Fruit fly (Drosophila melanogaster) whole organism, embryonic: ENCODE results near the gene CG8507.
A peak's percentile ranks its signal among the peaks of the same experiment; 100 is the strongest.

ENCODE experiments used
- Adf1 ChIP-seq: fragments of 200-800 bp; sonication (Bioruptor generic); IDR thresholded peaks from 2 replicates; pipeline ENCODE4 v1.3.6; 2022; ENCODE audit warnings: missing biosample characterization, missing genetic modification characterization
- Awh ChIP-seq: fragments of 200-800 bp; sonication (Bioruptor generic); IDR thresholded peaks from 2 replicates; pipeline ENCODE4, ENCODE4 v1.3.6; 2022; ENCODE audit warnings: missing biosample characterization, missing genetic modification characterization
- CG12104 ChIP-seq: fragments of 200-800 bp; sonication (Bioruptor generic); optimal IDR thresholded peaks from 3 replicates; lab custom pipeline; 2016; ENCODE audit warnings: missing biosample characterization, missing genetic modification characterization
- CG12219 ChIP-seq: fragments of 200-800 bp; sonication (Bioruptor generic); optimal IDR thresholded peaks from 3 replicates; lab custom pipeline; 2018; ENCODE audit warnings: missing biosample characterization, mild to moderate bottlenecking, missing genetic modification characterization
- CG12659 ChIP-seq: fragments of 200-800 bp; sonication (Bioruptor generic); optimal IDR thresholded peaks from 3 replicates; lab custom pipeline; 2017; ENCODE audit warnings: mild to moderate bottlenecking, missing biosample characterization, missing genetic modification reagents, missing genetic modification characterization
- CG13287 ChIP-seq: fragments of 200-800 bp; sonication (Bioruptor generic); IDR thresholded peaks from 2 replicates; pipeline ENCODE4 v1.3.6; 2022; ENCODE audit warnings: missing biosample characterization, missing genetic modification characterization; ENCODE audit not compliant: partially characterized antibody
- CG13894 ChIP-seq: fragments of 200-800 bp; sonication (Bioruptor generic); optimal IDR thresholded peaks from 3 replicates; lab custom pipeline; 2018; ENCODE audit warnings: missing biosample characterization, mild to moderate bottlenecking, missing genetic modification characterization, moderate library complexity
- CG15073 ChIP-seq: fragments of 200-800 bp; sonication (Bioruptor generic); optimal IDR thresholded peaks from 2 replicates; lab custom pipeline; 2016; ENCODE audit warnings: missing biosample characterization, missing genetic modification characterization
- CG15514 ChIP-seq: fragments of 200-800 bp; sonication (Bioruptor generic); optimal IDR thresholded peaks from 3 replicates; lab custom pipeline; 2017; ENCODE audit warnings: missing biosample characterization, missing genetic modification characterization, mild to moderate bottlenecking, moderate library complexity, missing genetic modification reagents
- CG17612 ChIP-seq: fragments of 200-800 bp; sonication (Bioruptor generic); IDR thresholded peaks from 2 replicates; pipeline ENCODE4 v1.3.6; 2022; ENCODE audit warnings: missing biosample characterization, missing genetic modification characterization
- CG3281 ChIP-seq: fragments of 200-800 bp; sonication (Bioruptor generic); optimal IDR thresholded peaks from 3 replicates; lab custom pipeline; 2017; ENCODE audit warnings: missing biosample characterization, mild to moderate bottlenecking, missing genetic modification characterization
- CG34224 ChIP-seq: fragments of 200-800 bp; sonication (Bioruptor generic); IDR thresholded peaks from 3 replicates; pipeline ENCODE4 v1.3.6; 2022; ENCODE audit warnings: missing biosample characterization, missing genetic modification characterization; ENCODE audit not compliant: partially characterized antibody
- CG34422 ChIP-seq: fragments of 200-800 bp; sonication (Bioruptor generic); IDR thresholded peaks from 3 replicates; pipeline ENCODE4 v1.3.6; 2022; ENCODE audit warnings: missing biosample characterization, missing genetic modification characterization
- CG6175 ChIP-seq: fragments of 200-800 bp; sonication (Bioruptor generic); IDR thresholded peaks from 3 replicates; pipeline ENCODE4 v1.3.6; 2022; ENCODE audit warnings: missing biosample characterization, missing genetic modification characterization
- CG7745 ChIP-seq: fragments of 200-800 bp; sonication (Bioruptor generic); optimal IDR thresholded peaks from 2 replicates; lab custom pipeline; 2018; ENCODE audit warnings: missing biosample characterization, mild to moderate bottlenecking, missing genetic modification characterization, moderate library complexity
- CG7987 ChIP-seq: fragments of 200-800 bp; sonication (Bioruptor generic); optimal IDR thresholded peaks from 2 replicates; lab custom pipeline; 2018; ENCODE audit warnings: missing biosample characterization, mild to moderate bottlenecking, missing genetic modification characterization, moderate library complexity
- CG9876 ChIP-seq: fragments of 200-800 bp; sonication (Bioruptor generic); optimal IDR thresholded peaks from 2 replicates; lab custom pipeline; 2016; ENCODE audit warnings: missing biosample characterization, missing genetic modification characterization
- CTCF ChIP-seq: fragments of 200-800 bp; sonication (Bioruptor generic); optimal IDR thresholded peaks from 2 replicates; lab custom pipeline; 2017; ENCODE audit warnings: missing biosample characterization, mild to moderate bottlenecking, missing genetic modification characterization, moderate library complexity
- D19A ChIP-seq: fragments of 200-800 bp; optimal IDR thresholded peaks from 3 replicates; lab custom pipeline; 2019; ENCODE audit warnings: missing biosample characterization, mild to moderate bottlenecking, missing genetic modification characterization, moderate library complexity
- Dp ChIP-seq: fragments of 200-800 bp; sonication (Bioruptor generic); optimal IDR thresholded peaks from 2 replicates; lab custom pipeline; 2018; ENCODE audit warnings: missing biosample characterization, mild to moderate bottlenecking, missing genetic modification characterization, moderate library complexity
- Ets65A ChIP-seq: fragments of 200-800 bp; sonication (Bioruptor generic); peaks from one replicate; lab custom pipeline; 2016; ENCODE audit warnings: missing biosample characterization, missing genetic modification characterization
- Ets97D ChIP-seq: fragments of 200-800 bp; sonication (Bioruptor generic); optimal IDR thresholded peaks from 3 replicates; lab custom pipeline; 2016; ENCODE audit warnings: missing biosample characterization, missing genetic modification characterization
- HLH4C ChIP-seq: fragments of 200-800 bp; sonication (Bioruptor generic); IDR thresholded peaks from 3 replicates; pipeline ENCODE4 v1.3.6; 2022; ENCODE audit warnings: missing biosample characterization, missing genetic modification characterization; ENCODE audit not compliant: partially characterized antibody
- Hmr ChIP-seq: fragments of 200-800 bp; sonication (Bioruptor generic); optimal IDR thresholded peaks from 3 replicates; lab custom pipeline; 2017; ENCODE audit warnings: mild to moderate bottlenecking, missing biosample characterization, missing genetic modification reagents, missing genetic modification characterization
- MBD-R2 ChIP-seq: fragments of 200-800 bp; sonication (Bioruptor generic); IDR thresholded peaks from 2 replicates; pipeline ENCODE4 v1.3.6; 2022; ENCODE audit warnings: missing biosample characterization, missing genetic modification characterization
- MESR4 ChIP-seq: fragments of 200-800 bp; sonication (Bioruptor generic); optimal IDR thresholded peaks from 2 replicates; lab custom pipeline; 2018; ENCODE audit warnings: missing biosample characterization, mild to moderate bottlenecking, missing genetic modification characterization, moderate library complexity
- Mad ChIP-seq: fragments of 200-800 bp; sonication (Bioruptor generic); optimal IDR thresholded peaks from 2 replicates; lab custom pipeline; 2016; ENCODE audit warnings: missing biosample characterization, missing genetic modification characterization
- NFAT ChIP-seq: fragments of 200-800 bp; sonication (Bioruptor generic); IDR thresholded peaks from 2 replicates; pipeline ENCODE4 v1.3.6; 2022; ENCODE audit warnings: missing biosample characterization, missing genetic modification characterization
- Ptx1 ChIP-seq: fragments of 200-800 bp; sonication (Bioruptor generic); IDR thresholded peaks from 2 replicates; pipeline ENCODE4 v1.3.6; 2022; ENCODE audit warnings: missing biosample characterization, missing genetic modification characterization
- Six4 ChIP-seq: fragments of 200-800 bp; sonication (Bioruptor generic); optimal IDR thresholded peaks from 2 replicates; lab custom pipeline; 2016; ENCODE audit warnings: missing biosample characterization, missing genetic modification characterization
- YL-1 ChIP-seq: fragments of 200-800 bp; sonication (Bioruptor generic); optimal IDR thresholded peaks from 3 replicates; lab custom pipeline; 2017; ENCODE audit warnings: missing biosample characterization, mild to moderate bottlenecking, missing genetic modification characterization
- amos ChIP-seq: fragments of 200-800 bp; sonication (Bioruptor generic); IDR thresholded peaks from 2 replicates; pipeline ENCODE4 v1.3.6; 2022; ENCODE audit warnings: missing biosample characterization, missing genetic modification characterization; ENCODE audit not compliant: partially characterized antibody
- bab2 ChIP-seq: fragments of 200-800 bp; sonication (Bioruptor generic); optimal IDR thresholded peaks from 2 replicates; lab custom pipeline; 2016; ENCODE audit warnings: missing biosample characterization, missing genetic modification characterization
- bbx ChIP-seq: fragments of 200-800 bp; sonication (Bioruptor generic); IDR thresholded peaks from 2 replicates; pipeline ENCODE4 v1.3.6; 2022; ENCODE audit warnings: missing biosample characterization, missing genetic modification characterization; ENCODE audit not compliant: partially characterized antibody
- bigmax ChIP-seq: fragments of 200-800 bp; sonication (Bioruptor generic); optimal IDR thresholded peaks from 2 replicates; lab custom pipeline; 2018; ENCODE audit warnings: missing biosample characterization, mild to moderate bottlenecking, missing genetic modification characterization
- dm ChIP-seq: fragments of 200-800 bp; sonication (Bioruptor generic); optimal IDR thresholded peaks from 3 replicates; lab custom pipeline; 2016; ENCODE audit warnings: missing biosample characterization, missing genetic modification characterization
- ftz-f1 ChIP-seq: fragments of 200-800 bp; sonication (Bioruptor generic); optimal IDR thresholded peaks from 2 replicates; lab custom pipeline; 2016; ENCODE audit warnings: missing biosample characterization, missing genetic modification characterization
- grn ChIP-seq: fragments of 200-800 bp; sonication (Bioruptor generic); optimal IDR thresholded peaks from 3 replicates; lab custom pipeline; 2017; ENCODE audit warnings: missing biosample characterization, missing genetic modification characterization
- gt ChIP-seq: fragments of 200-800 bp; sonication (Bioruptor generic); IDR thresholded peaks from 2 replicates; pipeline ENCODE4 v1.3.6; 2022; ENCODE audit warnings: missing biosample characterization, missing genetic modification characterization
- ken ChIP-seq: fragments of 200-800 bp; sonication (Bioruptor generic); IDR thresholded peaks from 3 replicates; pipeline ENCODE4 v1.3.6; 2022; ENCODE audit warnings: missing biosample characterization, missing genetic modification characterization
- lov ChIP-seq, 2 experiments: fragments of 200-800 bp in 1 of 2; fragments of >200 bp in 1 of 2; sonication (Bioruptor generic) in 1 of 2; IDR thresholded peaks in 1 of 2; optimal IDR thresholded peaks in 1 of 2; 2 replicates in 1 of 2; 3 replicates in 1 of 2; pipeline versions ENCODE4 v1.3.6 to Lab custom; 2017 to 2022; ENCODE audit warnings: missing biosample characterization in 1 of 2, missing genetic modification characterization in 1 of 2
- pnt ChIP-seq: fragments of 200-800 bp; sonication (Bioruptor generic); optimal IDR thresholded peaks from 3 replicates; lab custom pipeline; 2016; ENCODE audit warnings: missing biosample characterization, missing genetic modification characterization
- pzg ChIP-seq: fragments of 200-800 bp; sonication (Bioruptor generic); optimal IDR thresholded peaks from 3 replicates; lab custom pipeline; 2018; ENCODE audit warnings: missing biosample characterization, mild to moderate bottlenecking, missing genetic modification characterization, moderate library complexity
- sens ChIP-seq: fragments of 200-800 bp; sonication (Bioruptor generic); peaks from one replicate; lab custom pipeline; 2016; ENCODE audit warnings: missing biosample characterization, missing genetic modification characterization
- seq ChIP-seq: fragments of 200-800 bp; sonication (Bioruptor generic); IDR thresholded peaks from 2 replicates; pipeline ENCODE4 v1.3.6; 2022; ENCODE audit warnings: missing biosample characterization, missing genetic modification characterization
- sna ChIP-seq: fragments of 200-800 bp; sonication (Bioruptor generic); IDR thresholded peaks from 2 replicates; pipeline ENCODE4 v1.3.6; 2022; ENCODE audit warnings: missing biosample characterization, missing genetic modification characterization; ENCODE audit not compliant: partially characterized antibody
- tx ChIP-seq: fragments of 200-800 bp; sonication (Bioruptor generic); optimal IDR thresholded peaks from 2 replicates; lab custom pipeline; 2016; ENCODE audit warnings: missing biosample characterization, missing genetic modification characterization
- unc-4 ChIP-seq: fragments of 200-800 bp; sonication (Bioruptor generic); IDR thresholded peaks from 2 replicates; pipeline ENCODE4 v1.3.6; 2022; ENCODE audit warnings: missing biosample characterization, missing genetic modification characterization; ENCODE audit not compliant: partially characterized antibody

CG8507 gene

DNA sequence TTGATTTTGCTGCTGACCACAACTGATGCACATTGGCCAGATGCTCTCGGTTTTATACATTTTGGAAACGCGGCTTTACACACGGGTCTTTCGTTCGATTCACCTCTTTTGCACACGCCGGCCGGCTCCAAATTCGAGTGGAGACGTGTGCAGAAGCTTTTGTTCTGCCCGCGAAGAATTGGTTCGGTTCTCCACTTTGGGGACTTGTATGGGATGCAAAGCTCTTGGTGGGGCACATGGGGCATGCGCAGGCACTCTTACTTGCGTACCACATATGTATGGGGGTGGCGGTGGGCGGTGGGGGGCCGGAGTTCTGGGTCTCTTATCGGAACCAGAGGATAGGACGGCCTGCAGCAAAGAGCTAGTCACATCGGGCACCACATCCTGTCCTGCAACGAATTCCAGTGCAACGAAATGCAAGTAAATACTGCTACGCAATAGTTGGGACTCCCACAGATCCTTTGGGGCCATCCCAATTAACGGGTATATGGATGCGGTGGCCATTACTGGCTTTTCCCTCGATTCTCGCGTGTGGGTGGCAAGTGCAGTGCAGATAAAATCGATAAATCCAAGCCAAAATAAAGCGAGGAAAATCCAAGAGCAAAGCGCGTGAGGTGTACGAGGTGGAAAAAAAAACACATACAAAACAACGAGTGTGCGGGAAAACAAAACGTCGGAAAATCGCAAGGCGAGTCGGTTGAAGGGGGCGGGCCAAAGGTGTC is 6.8 kb upstream of the CG8507 start, which contains the start of the genes MtnA and CG8500 (continued):
- TF ChIP-seq Awh (GFP tag; lab: Robert Waterston, UW), result no peak
- no peak for TF ChIP-seq bab2 (GFP tag; lab: Kevin White, UChicago)
- no peak for TF ChIP-seq bbx (GFP tag; lab: Robert Waterston, UW)
- peak; percentile 30 for TF ChIP-seq CG7987
- 0 out of 3 replicates have a peak, but pooled peaks have one; percentile 24 for TF ChIP-seq HLH4C (GFP tag; lab: Robert Waterston, UW)
- TF ChIP-seq NFAT (GFP tag; lab: Robert Waterston, UW), result no peak
- TF ChIP-seq YL-1, result no peak
- TF ChIP-seq Ets97D (GFP tag; lab: Kevin White, UChicago), result no peak
- TF ChIP-seq sens (GFP tag; lab: Kevin White, UChicago), result peak; percentile 33
- TF ChIP-seq gt, result no peak
- no peak for TF ChIP-seq CG12219 (GFP tag; lab: Kevin White, UChicago)
- no peak for TF ChIP-seq CG15073 (GFP tag; lab: Kevin White, UChicago)
- TF ChIP-seq CTCF, result peak; percentile 64
- TF ChIP-seq Dp (GFP tag; lab: Kevin White, UChicago), result peak; percentile 64
- TF ChIP-seq CG17612 (GFP tag; lab: Robert Waterston, UW), result no peak
- TF ChIP-seq CG15514 (GFP tag; lab: Kevin White, UChicago), result peak; percentile 96
- no peak for TF ChIP-seq CG7745
- TF ChIP-seq CG13894 (tag; lab: Kevin White, UChicago), result peak; percentile 26
- no peak for TF ChIP-seq lov (optimal IDR thresholded peaks at IDR 0.05; lab: Kevin White, UChicago)
- 0 out of 3 replicates have a peak, but pooled peaks have one; percentile 19 for TF ChIP-seq lov (GFP tag; IDR thresholded peaks at IDR 0.05; lab: Robert Waterston, UW)
- peak; percentile 51 for TF ChIP-seq CG13287
- TF ChIP-seq Ptx1 (GFP tag; lab: Robert Waterston, UW), result 0 out of 2 replicates have a peak, but pooled peaks have one; percentile 12
- peak; percentile 79 for TF ChIP-seq Hmr
- TF ChIP-seq CG3281 (GFP tag; lab: Kevin White, UChicago), result peak; percentile 8
- TF ChIP-seq pzg (GFP tag; lab: Kevin White, UChicago), result peak; percentile 67
- TF ChIP-seq CG34422, result peak; percentile 75; the same call in 2 of the 3 replicates
- TF ChIP-seq MBD-R2 (GFP tag; lab: Robert Waterston, UW), result peak; percentile 55; the same call in 1 of the 2 replicates
- no peak for TF ChIP-seq CG12104 (GFP tag; lab: Kevin White, UChicago)
- no peak for TF ChIP-seq D19A (tag; lab: Kevin White, UChicago)
- TF ChIP-seq seq, result peak; percentile 31; the same call in 1 of the 2 replicates
- no peak for TF ChIP-seq tx (GFP tag; lab: Kevin White, UChicago)
- TF ChIP-seq CG9876 (GFP tag; lab: Kevin White, UChicago), result no peak
- TF ChIP-seq amos, result peak; percentile 44; the same call in 1 of the 2 replicates
- peak; percentile 45; the same call in 1 of the 2 replicates for TF ChIP-seq Adf1 (GFP tag; lab: Robert Waterston, UW)
- TF ChIP-seq MESR4 (GFP tag; lab: Kevin White, UChicago), result peak; percentile 23
- peak; percentile 78; the same call in 2 of the 3 replicates for TF ChIP-seq CG6175
- TF ChIP-seq Ets65A (GFP tag; lab: Kevin White, UChicago), result peak; percentile 77
- peak; percentile 20 for TF ChIP-seq CG12659 (GFP tag; lab: Kevin White, UChicago)
- 0 out of 3 replicates have a peak, but pooled peaks have one; percentile 31 for TF ChIP-seq ken
- no peak for TF ChIP-seq grn (GFP tag; lab: Kevin White, UChicago)
- peak; percentile 3 for TF ChIP-seq dm
- TF ChIP-seq ftz-f1 (GFP tag; lab: Kevin White, UChicago), result no peak
- TF ChIP-seq sna (GFP tag; lab: Robert Waterston, UW), result no peak
- 0 out of 2 replicates have a peak, but pooled peaks have one; percentile 28 for TF ChIP-seq unc-4 (GFP tag; lab: Robert Waterston, UW)
- TF ChIP-seq Six4 (GFP tag; lab: Kevin White, UChicago), result no peak
- peak; percentile 12 for TF ChIP-seq bigmax (GFP tag; lab: Kevin White, UChicago)
- TF ChIP-seq Mad, result no peak
- no peak for TF ChIP-seq pnt (GFP tag; lab: Kevin White, UChicago)
- no peak for TF ChIP-seq CG34224 (GFP tag; lab: Robert Waterston, UW)
